Fruit fly (Drosophila melanogaster): ENCODE results near the gene cup.

DNA sequence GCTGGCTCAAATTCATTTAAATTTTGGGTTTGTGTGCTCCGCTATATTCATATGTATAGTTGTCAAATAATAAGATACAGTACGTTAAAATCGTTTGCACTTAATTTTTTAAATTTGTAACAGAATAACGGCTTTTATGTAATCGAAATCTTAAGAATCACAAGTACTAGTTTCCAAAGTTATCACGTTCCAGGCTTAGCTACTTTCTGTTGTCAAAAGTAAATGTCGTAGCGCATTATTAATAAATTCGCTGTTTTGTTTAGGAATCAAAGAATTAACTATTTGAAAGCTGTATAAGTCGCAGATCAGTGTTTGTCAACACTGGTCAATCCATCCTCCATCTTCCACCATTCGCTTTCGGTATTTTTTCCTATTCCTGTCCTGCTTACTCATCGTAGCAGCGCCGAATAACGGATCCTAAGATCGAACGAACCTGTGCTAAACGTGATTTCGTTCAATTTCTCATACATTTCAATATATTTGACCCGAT, at the start of gene cup, which contains the start of the genes CG13771 and CG34310:
- TF ChIP-seq ttk (optimal IDR thresholded peaks at IDR 0.05): no peak
- TF ChIP-seq psq (optimal IDR thresholded peaks at IDR 0.05): no peak
- TF ChIP-seq h (optimal IDR thresholded peaks at IDR 0.05): no peak
- TF ChIP-seq Sin3A (optimal IDR thresholded peaks at IDR 0.05): no peak
